In the genomic region with DNA sequence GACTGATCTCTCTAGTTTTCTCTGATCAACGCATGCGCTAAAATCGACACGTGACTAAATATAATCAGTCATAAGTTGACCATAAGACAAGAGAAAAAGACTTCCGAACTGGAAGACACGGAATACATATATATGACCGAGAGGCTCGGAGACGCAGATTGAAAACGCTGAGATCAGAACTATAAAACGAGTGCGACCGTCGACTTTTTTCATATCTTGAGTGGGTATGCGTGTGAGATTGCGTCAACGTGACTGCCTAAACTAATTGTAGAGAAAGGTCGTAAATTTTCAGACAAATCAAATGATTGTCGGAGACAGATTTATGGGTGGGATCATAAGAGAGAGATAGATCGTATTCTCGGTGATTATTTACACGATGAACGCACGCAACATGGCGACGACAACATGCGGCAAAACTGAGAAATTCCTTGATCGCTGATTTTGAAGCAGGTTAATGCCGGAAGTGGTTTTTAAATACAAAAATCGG, we compare ENCODE assay signal across 1 worm cellular context.
TF ChIP-seq lines count a peak whose summit lies in the region.

No protein-coding gene starts in this region.

TF ChIP-seq in whole organism, L4 larva, 104 proteins besides CTCF, POLR2A, EP300 and RAD21 (continued from another document):
- TF ChIP-seq ctbp-1 (GFP tag; IDR thresholded peaks at IDR 0.05; lab: Robert Waterston, UW), result no peak
- no peak for TF ChIP-seq mdt-29 (GFP tag; IDR thresholded peaks at IDR 0.05; lab: Robert Waterston, UW)
- no peak for TF ChIP-seq madf-5 (GFP tag; IDR thresholded peaks at IDR 0.05; lab: Robert Waterston, UW)
- TF ChIP-seq ceh-82 (tag; optimal IDR thresholded peaks at IDR 0.05; lab: Kevin White, UChicago), result no peak
- no peak for TF ChIP-seq saeg-2 (GFP tag; IDR thresholded peaks at IDR 0.05; lab: Robert Waterston, UW)
- TF ChIP-seq R02D3.7 (tag; optimal IDR thresholded peaks at IDR 0.05; lab: Kevin White, UChicago), result no peak
- TF ChIP-seq lir-3 (tag; optimal IDR thresholded peaks at IDR 0.05; lab: Kevin White, UChicago), result no peak
